Worm (Caenorhabditis elegans) whole organism, young adult: ENCODE measurements around the gene del-8.

Source experiments
- ama-1 ChIP-seq, 3 experiments: fragments of 150-350 bp in 1 of 3; sonication (generic microtip) in 2 of 3; optimal IDR thresholded peaks; 2 replicates each; lab custom pipeline; 2014 to 2018; ENCODE audit warnings: missing biosample characterization in 2 of 3, missing genetic modification characterization in 2 of 3, missing genetic modification reagents in 2 of 3
- athp-1 ChIP-seq: sonication (generic microtip); optimal IDR thresholded peaks from 2 replicates; lab custom pipeline; 2017; ENCODE audit warnings: mild to moderate bottlenecking, missing genetic modification characterization, missing compliant biosample characterization
- sdz-38 ChIP-seq: sonication (generic microtip); optimal IDR thresholded peaks from 2 replicates; lab custom pipeline; 2016; ENCODE audit warnings: missing genotype, missing genetic modification characterization, missing compliant biosample characterization
- unc-130 ChIP-seq: sonication (generic microtip); optimal IDR thresholded peaks from 2 replicates; lab custom pipeline; 2016; ENCODE audit warnings: missing genetic modification reagents, missing genetic modification characterization, missing compliant biosample characterization

DNA sequence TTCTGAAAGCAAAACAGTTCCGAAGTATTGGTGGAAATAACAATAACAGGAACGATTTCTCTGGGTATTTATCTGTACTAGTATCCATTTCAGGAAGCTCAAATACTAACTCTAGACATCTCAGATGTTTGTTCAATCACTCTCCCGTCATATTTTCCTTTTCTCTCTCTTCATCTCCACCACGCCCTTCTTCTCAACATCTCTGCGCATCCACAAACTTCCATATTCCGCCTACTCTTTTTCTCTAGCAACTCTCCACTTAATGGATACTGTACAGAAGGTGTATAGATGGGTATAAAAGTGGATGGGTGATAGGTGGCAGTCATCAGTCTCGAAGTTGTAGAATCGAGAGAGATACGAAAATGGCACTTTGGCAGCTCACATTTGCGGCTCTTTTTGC, 4.9 kb upstream of the del-8 start, which contains the start of gene gpx-5:
- TF ChIP-seq athp-1 (tag; lab: Kevin White, UChicago) (no peak), ama-1 (optimal IDR thresholded peaks at IDR 0.05; lab: Kevin White, UChicago) (no peak), ama-1 (GFP tag; optimal IDR thresholded peaks at IDR 0.05; lab: Kevin White, UChicago) (no peak), unc-130 (GFP tag; lab: Kevin White, UChicago) (no peak), sdz-38 (tag; lab: Kevin White, UChicago) (no peak)
